Worm (Caenorhabditis elegans) whole organism, L4 larva: ENCODE results near the gene F55B12.10.

ENCODE experiments used
- D1046.2 ChIP-seq: fragments of 200-800 bp; sonication (Bioruptor generic); IDR thresholded peaks from 2 replicates; pipeline ENCODE4 v1.3.6; 2022; ENCODE audit warnings: missing genetic modification characterization, missing compliant biosample characterization
- ceh-82 ChIP-seq: sonication (generic microtip); optimal IDR thresholded peaks from 2 replicates; lab custom pipeline; 2017; ENCODE audit warnings: missing biosample characterization, missing genetic modification characterization
- daf-12 ChIP-seq: fragments of 150-350 bp; optimal IDR thresholded peaks from 2 replicates; lab custom pipeline; 2014; ENCODE audit warnings: missing biosample characterization, missing genetic modification reagents, missing genetic modification characterization
- fos-1 ChIP-seq: fragments of 150-350 bp; optimal IDR thresholded peaks from 2 replicates; lab custom pipeline; 2014; ENCODE audit warnings: missing biosample characterization, missing genetic modification characterization
- unc-39 ChIP-seq: sonication (generic microtip); optimal IDR thresholded peaks from 2 replicates; lab custom pipeline; 2017; ENCODE audit warnings: missing biosample characterization, missing genetic modification characterization
- zfp-3 ChIP-seq: fragments of 200-800 bp; sonication (Bioruptor generic); conservative IDR thresholded peaks from 2 replicates; pipeline ENCODE4 v1.3.6; 2022; ENCODE audit warnings: missing genetic modification reagents, missing genetic modification characterization, missing compliant biosample characterization
- ztf-11 ChIP-seq: fragments of 150-350 bp; optimal IDR thresholded peaks from 2 replicates; lab custom pipeline; 2014; ENCODE audit warnings: missing biosample characterization, missing genetic modification characterization

- TF ChIP-seq daf-12 (no peak), D1046.2 (GFP tag; lab: Robert Waterston, UW) (no peak), unc-39 (tag; lab: Kevin White, UChicago) (no peak), ceh-82 (tag; lab: Kevin White, UChicago) (no peak), fos-1 (tag; lab: Kevin White, UChicago) (no peak), ztf-11 (tag; lab: Kevin White, UChicago) (no peak), zfp-3 (GFP tag; lab: Robert Waterston, UW) (no peak)
These were observed 24.2 kb downstream of the F55B12.10 start for ce11 chrV:13863700-13864099.
